Worm (Caenorhabditis elegans) whole organism, early embryonic: Measurements from ENCODE around the gene shw-3.

Experiments
- F13C5.2 ChIP-seq: sonication (generic microtip); optimal IDR thresholded peaks from 2 replicates; lab custom pipeline; 2017; ENCODE audit warnings: mild to moderate bottlenecking, missing genetic modification characterization, inconsistent platforms, missing compliant biosample characterization
- ama-1 ChIP-seq: fragments of 150-350 bp; optimal IDR thresholded peaks from 2 replicates; lab custom pipeline; 2014
- flt-1 ChIP-seq: fragments of 200-800 bp; sonication (Bioruptor generic); IDR thresholded peaks from 2 replicates; pipeline ENCODE4 v1.3.6; 2022; ENCODE audit warnings: missing genetic modification characterization, missing compliant biosample characterization
- scrt-1 ChIP-seq: fragments of 200-800 bp; sonication (Bioruptor generic); IDR thresholded peaks from 2 replicates; pipeline ENCODE4 v1.3.6; 2022; ENCODE audit warnings: missing genetic modification characterization, missing compliant biosample characterization

ce11 chrV:12987061-12987460 is at the start of gene shw-3:
- TF ChIP-seq ama-1 (lab: Kevin White, UChicago): no peak
- TF ChIP-seq scrt-1 (GFP tag; lab: Robert Waterston, UW): no peak
- TF ChIP-seq flt-1 (GFP tag; lab: Robert Waterston, UW): no peak
- TF ChIP-seq F13C5.2 (tag; lab: Kevin White, UChicago): no peak
